Fruit fly (Drosophila melanogaster) whole organism: ENCODE measurements around the gene CAH2.

Experiments
- CG8478 ChIP-seq: fragments of >200 bp; optimal IDR thresholded peaks from 2 replicates; lab custom pipeline; 2018; ENCODE audit warnings: inconsistent platforms
- Dll ChIP-seq: fragments of >200 bp; optimal IDR thresholded peaks from 2 replicates; lab custom pipeline; 2017
- EcR ChIP-seq, 2 experiments: fragments of >200 bp; optimal IDR thresholded peaks; 2 replicates each; lab custom pipeline; 2017; ENCODE audit warnings: missing biosample characterization in 2 of 2, missing genetic modification characterization in 2 of 2, missing genetic modification reagents in 2 of 2
- pan ChIP-seq: fragments of >200 bp; optimal IDR thresholded peaks from 2 replicates; lab custom pipeline; 2017
- psq ChIP-seq: fragments of >200 bp; optimal IDR thresholded peaks from 2 replicates; lab custom pipeline; 2017
- usp ChIP-seq: fragments of >200 bp; optimal IDR thresholded peaks from 2 replicates; lab custom pipeline; 2017; ENCODE audit warnings: missing biosample characterization, missing genetic modification characterization, mixed read lengths

- no peak for TF ChIP-seq Dll (lab: Kevin White, UChicago)
- no peak for TF ChIP-seq psq
- TF ChIP-seq usp: no peak
- no peak for TF ChIP-seq pan (lab: Kevin White, UChicago)
- TF ChIP-seq EcR (GFP tag; optimal IDR thresholded peaks at IDR 0.05; lab: Kevin White, UChicago): no peak
- TF ChIP-seq CG8478 (lab: Kevin White, UChicago): no peak
Observed at dm6 chr3L:12190433-12190832, 13.0 kb downstream of the CAH2 start, which contains the start of gene Est-P.
